Worm (Caenorhabditis elegans) whole organism, young adult: Measurements from ENCODE around the gene gur-5.

Source experiments
- B0261.1 ChIP-seq: sonication (generic microtip); optimal IDR thresholded peaks from 2 replicates; lab custom pipeline; 2016; ENCODE audit warnings: mild to moderate bottlenecking, missing genetic modification characterization, moderate library complexity, missing compliant biosample characterization
- C17E4.6 ChIP-seq: fragments of 200-800 bp; sonication (Bioruptor generic); IDR thresholded peaks from 2 replicates; pipeline ENCODE4 v1.3.6; 2022; ENCODE audit warnings: missing genetic modification reagents, missing genetic modification characterization, missing compliant biosample characterization
- D2030.7 ChIP-seq: fragments of 200-800 bp; sonication (Bioruptor generic); IDR thresholded peaks from 2 replicates; pipeline ENCODE4 v1.3.6; 2022; ENCODE audit warnings: missing genetic modification reagents, missing genetic modification characterization, missing compliant biosample characterization
- F10E7.11 ChIP-seq: sonication (generic microtip); optimal IDR thresholded peaks from 2 replicates; lab custom pipeline; 2017; ENCODE audit warnings: mild to moderate bottlenecking, missing genetic modification characterization, moderate library complexity, missing compliant biosample characterization
- F23B12.7 ChIP-seq: sonication (generic microtip); optimal IDR thresholded peaks from 2 replicates; lab custom pipeline; 2017; ENCODE audit warnings: missing genetic modification characterization, mild to moderate bottlenecking, missing compliant biosample characterization, antibody characterized with exemption, moderate library complexity; ENCODE audit not compliant: insufficient read depth
- F52B5.7 ChIP-seq: sonication (generic microtip); optimal IDR thresholded peaks from 2 replicates; lab custom pipeline; 2016; ENCODE audit warnings: mild to moderate bottlenecking, missing genetic modification characterization, missing compliant biosample characterization
- K11D2.4 ChIP-seq: fragments of 200-800 bp; sonication (Bioruptor generic); IDR thresholded peaks from 2 replicates; pipeline ENCODE4 v1.3.6; 2022; ENCODE audit warnings: missing genetic modification reagents, missing genetic modification characterization, missing compliant biosample characterization
- T07F8.4 ChIP-seq: sonication (generic microtip); optimal IDR thresholded peaks from 2 replicates; lab custom pipeline; 2016; ENCODE audit warnings: mild to moderate bottlenecking, missing genetic modification characterization, moderate library complexity, missing compliant biosample characterization
- Y53G8AR.9 ChIP-seq: fragments of 200-800 bp; sonication (Bioruptor generic); conservative IDR thresholded peaks from 2 replicates; pipeline ENCODE4 v1.3.6; 2022; ENCODE audit warnings: missing genetic modification reagents, missing genetic modification characterization, missing compliant biosample characterization
- Y56A3A.18 ChIP-seq: fragments of 200-800 bp; sonication (Bioruptor generic); IDR thresholded peaks from 2 replicates; pipeline ENCODE4 v1.3.6; 2022; ENCODE audit warnings: missing genetic modification reagents, missing genetic modification characterization, missing compliant biosample characterization
- Y95B8A.8 ChIP-seq: fragments of 200-800 bp; sonication (Bioruptor generic); IDR thresholded peaks from 2 replicates; pipeline ENCODE4 v1.3.6; 2022; ENCODE audit warnings: missing genetic modification reagents, missing genetic modification characterization, missing compliant biosample characterization
- attf-6 ChIP-seq: fragments of 200-800 bp; sonication (Bioruptor generic); IDR thresholded peaks from 2 replicates; pipeline ENCODE4 v1.3.6; 2022; ENCODE audit warnings: missing genetic modification reagents, missing genetic modification characterization, missing compliant biosample characterization
- cebp-1 ChIP-seq, 2 experiments: fragments of 200-800 bp in 1 of 2; sonication (Bioruptor generic) in 1 of 2; sonication (generic microtip) in 1 of 2; IDR thresholded peaks in 1 of 2; optimal IDR thresholded peaks in 1 of 2; 2 replicates each; pipeline versions ENCODE4 v1.3.6 to Lab custom; 2017 to 2022; ENCODE audit warnings: missing compliant biosample characterization in 2 of 2, missing genetic modification characterization in 2 of 2, mild to moderate bottlenecking in 1 of 2, missing genetic modification reagents in 1 of 2, moderate library complexity in 1 of 2
- ceh-100 ChIP-seq: fragments of 200-800 bp; sonication (Bioruptor generic); IDR thresholded peaks from 2 replicates; pipeline ENCODE4 v1.3.6; 2022; ENCODE audit warnings: missing genetic modification reagents, missing genetic modification characterization, missing compliant biosample characterization
- ceh-27 ChIP-seq: fragments of 200-800 bp; sonication (Bioruptor generic); optimal IDR thresholded peaks from 2 replicates; lab custom pipeline; 2018; ENCODE audit warnings: mild to moderate bottlenecking, missing genetic modification characterization, moderate library complexity, missing compliant biosample characterization
- ceh-91 ChIP-seq: fragments of 200-800 bp; sonication (Bioruptor generic); IDR thresholded peaks from 2 replicates; pipeline ENCODE4 v1.3.6; 2022; ENCODE audit warnings: missing genetic modification reagents, missing genetic modification characterization, missing compliant biosample characterization
- dox-1 ChIP-seq: fragments of 200-800 bp; sonication (Bioruptor generic); IDR thresholded peaks from 2 replicates; pipeline ENCODE4 v1.3.6; 2022; ENCODE audit warnings: missing genetic modification reagents, missing genetic modification characterization, missing compliant biosample characterization
- dpl-1 ChIP-seq: fragments of 150-350 bp; optimal IDR thresholded peaks from 2 replicates; lab custom pipeline; 2014; ENCODE audit warnings: missing biosample characterization, missing genetic modification reagents, missing genetic modification characterization
- efl-1 ChIP-seq: fragments of 150-350 bp; optimal IDR thresholded peaks from 2 replicates; lab custom pipeline; 2014; ENCODE audit warnings: missing biosample characterization, missing genetic modification reagents, missing genetic modification characterization
- egl-44 ChIP-seq: fragments of 200-800 bp; sonication (Bioruptor generic); IDR thresholded peaks from 2 replicates; pipeline ENCODE4 v1.3.6; 2022; ENCODE audit warnings: missing genetic modification reagents, missing genetic modification characterization, missing compliant biosample characterization
- ekl-4 ChIP-seq: fragments of 200-800 bp; sonication (Bioruptor generic); IDR thresholded peaks from 2 replicates; pipeline ENCODE4 v1.3.6; 2022; ENCODE audit warnings: missing genetic modification reagents, missing genetic modification characterization, missing compliant biosample characterization
- lag-1 ChIP-seq: fragments of 200-800 bp; sonication (Bioruptor generic); IDR thresholded peaks from 2 replicates; pipeline ENCODE4 v1.3.6; 2022; ENCODE audit warnings: missing genetic modification reagents, missing genetic modification characterization, missing compliant biosample characterization
- let-526 ChIP-seq: fragments of 200-800 bp; sonication (Bioruptor generic); IDR thresholded peaks from 2 replicates; pipeline ENCODE4 v1.3.6; 2022; ENCODE audit warnings: missing genetic modification reagents, missing genetic modification characterization, missing compliant biosample characterization
- let-607 ChIP-seq, 2 experiments: fragments of 200-800 bp in 1 of 2; sonication (Bioruptor generic) in 1 of 2; sonication (generic microtip) in 1 of 2; optimal IDR thresholded peaks; 2 replicates each; lab custom pipeline; 2016 to 2018; ENCODE audit warnings: mild to moderate bottlenecking in 2 of 2, missing compliant biosample characterization in 2 of 2, missing genetic modification characterization in 2 of 2, moderate library complexity in 2 of 2, missing genotype in 1 of 2
- lin-26 ChIP-seq: fragments of 200-800 bp; sonication (Bioruptor generic); IDR thresholded peaks from 2 replicates; pipeline ENCODE4 v1.3.6; 2022; ENCODE audit warnings: missing genetic modification reagents, missing genetic modification characterization, missing compliant biosample characterization
- lin-35 ChIP-seq, 3 experiments: fragments of 150-350 bp in 2 of 3; sonication (generic microtip) in 1 of 3; optimal IDR thresholded peaks; 2 replicates each; lab custom pipeline; 2014 to 2018; ENCODE audit warnings: missing biosample characterization in 3 of 3, missing genetic modification characterization in 3 of 3, missing genetic modification reagents in 3 of 3
- lir-1 ChIP-seq: fragments of 200-800 bp; sonication (Bioruptor generic); conservative IDR thresholded peaks from 2 replicates; pipeline ENCODE4 v1.3.6; 2022; ENCODE audit warnings: missing genetic modification reagents, missing genetic modification characterization, missing compliant biosample characterization
- madf-10 ChIP-seq: sonication (generic microtip); optimal IDR thresholded peaks from 2 replicates; lab custom pipeline; 2016; ENCODE audit warnings: mild to moderate bottlenecking, missing genetic modification characterization, missing compliant biosample characterization
- madf-6 ChIP-seq: fragments of 200-800 bp; sonication (Bioruptor generic); IDR thresholded peaks from 2 replicates; pipeline ENCODE4 v1.3.6; 2022; ENCODE audit warnings: missing genetic modification reagents, missing genetic modification characterization, missing compliant biosample characterization
- mel-28 ChIP-seq: sonication (generic microtip); optimal IDR thresholded peaks from 2 replicates; lab custom pipeline; 2016; ENCODE audit warnings: borderline replicate concordance, mild to moderate bottlenecking, missing genetic modification characterization, missing compliant biosample characterization
- nfya-2 ChIP-seq: fragments of 200-800 bp; sonication (Bioruptor generic); IDR thresholded peaks from 2 replicates; pipeline ENCODE4 v1.3.6; 2022; ENCODE audit warnings: missing genetic modification reagents, missing genetic modification characterization, missing compliant biosample characterization
- nhr-120 ChIP-seq: fragments of 200-800 bp; sonication (Bioruptor generic); IDR thresholded peaks from 2 replicates; pipeline ENCODE4 v1.3.6; 2022; ENCODE audit warnings: missing genetic modification characterization, missing compliant biosample characterization
- nhr-27 ChIP-seq: fragments of 200-800 bp; sonication (Bioruptor generic); optimal IDR thresholded peaks from 2 replicates; lab custom pipeline; 2018; ENCODE audit warnings: mild to moderate bottlenecking, missing genetic modification characterization, moderate library complexity, missing compliant biosample characterization
- rec-8 ChIP-seq, 2 experiments: sonication (generic microtip); optimal IDR thresholded peaks; 2 replicates each; lab custom pipeline; 2016; ENCODE audit warnings: mild to moderate bottlenecking in 2 of 2, missing genetic modification characterization in 2 of 2, missing genetic modification reagents in 2 of 2, missing genotype in 2 of 2, missing biosample characterization in 1 of 2, missing compliant biosample characterization in 1 of 2, moderate library complexity in 1 of 2
- repo-1 ChIP-seq: sonication (generic microtip); optimal IDR thresholded peaks from 2 replicates; lab custom pipeline; 2017; ENCODE audit warnings: mild to moderate bottlenecking, missing genetic modification characterization, missing compliant biosample characterization
- sea-2 ChIP-seq: fragments of 200-800 bp; sonication (Bioruptor generic); IDR thresholded peaks from 2 replicates; pipeline ENCODE4 v1.3.6; 2022; ENCODE audit warnings: missing genetic modification characterization, missing compliant biosample characterization
- snpc-1.1 ChIP-seq: sonication (generic microtip); optimal IDR thresholded peaks from 2 replicates; lab custom pipeline; 2017; ENCODE audit warnings: missing genetic modification characterization, mild to moderate bottlenecking, missing compliant biosample characterization, antibody characterized with exemption, moderate library complexity, missing genotype, missing genetic modification reagents; ENCODE audit not compliant: insufficient read depth
- snpc-4 ChIP-seq, 5 experiments: fragments of 150-350 bp in 1 of 5; sonication (generic microtip) in 4 of 5; optimal IDR thresholded peaks; 2 replicates each; lab custom pipeline; 2014 to 2018; ENCODE audit warnings: missing genetic modification characterization in 5 of 5, missing biosample characterization in 3 of 5, antibody characterized with exemption in 2 of 5, mild to moderate bottlenecking in 2 of 5, missing compliant biosample characterization in 2 of 5, missing genotype in 2 of 5, moderate library complexity in 2 of 5, missing genetic modification reagents in 1 of 5
- somi-1 ChIP-seq: fragments of 200-800 bp; sonication (Bioruptor generic); optimal IDR thresholded peaks from 2 replicates; lab custom pipeline; 2018; ENCODE audit warnings: mild to moderate bottlenecking, missing genetic modification characterization, missing compliant biosample characterization
- zfh-2 ChIP-seq: fragments of 200-800 bp; sonication (Bioruptor generic); conservative IDR thresholded peaks from 2 replicates; pipeline ENCODE4 v1.3.6; 2022; ENCODE audit warnings: missing genetic modification reagents, missing genetic modification characterization, missing compliant biosample characterization
- ztf-28 ChIP-seq: fragments of 200-800 bp; sonication (Bioruptor generic); IDR thresholded peaks from 2 replicates; pipeline ENCODE4 v1.3.6; 2022; ENCODE audit warnings: missing genetic modification reagents, missing genetic modification characterization, missing compliant biosample characterization
- ztf-3 ChIP-seq: fragments of 200-800 bp; sonication (Bioruptor generic); optimal IDR thresholded peaks from 2 replicates; lab custom pipeline; 2018; ENCODE audit warnings: mild to moderate bottlenecking, missing genetic modification characterization, missing compliant biosample characterization

The gur-5 gene

ce11 chrII:5292226-5292752 is 7.2 kb downstream of the gur-5 start, which contains the start of gene ZK622.4 (continued):
- TF ChIP-seq cebp-1 (GFP tag; IDR thresholded peaks at IDR 0.05; lab: Robert Waterston, UW) (no peak), cebp-1 (tag; optimal IDR thresholded peaks at IDR 0.05; lab: Kevin White, UChicago) (peak; percentile 70), ceh-91 (GFP tag; lab: Robert Waterston, UW) (no peak), lag-1 (GFP tag; lab: Robert Waterston, UW) (no peak), efl-1 (GFP tag; lab: Kevin White, UChicago) (no peak), F52B5.7 (tag; lab: Kevin White, UChicago) (peak; percentile 58), zfh-2 (GFP tag; lab: Robert Waterston, UW) (no peak), let-607 (tag; optimal IDR thresholded peaks at IDR 0.05; lab: Kevin White, UChicago) (peak; percentile 29 to 32), mel-28 (no peak), madf-6 (GFP tag; lab: Robert Waterston, UW) (no peak; the same call in none of the 2 replicates), T07F8.4 (tag; lab: Kevin White, UChicago) (peak; percentile 67), Y53G8AR.9 (no peak), dpl-1 (no peak), lin-26 (GFP tag; lab: Robert Waterston, UW) (peak; percentile 92), nhr-120 (GFP tag; lab: Robert Waterston, UW) (no peak), madf-10 (tag; lab: Kevin White, UChicago) (peak; percentile 61), ceh-100 (GFP tag; lab: Robert Waterston, UW) (peak; percentile 39; the same call in 1 of the 2 replicates), somi-1 (peak; percentile 48), C17E4.6 (GFP tag; lab: Robert Waterston, UW) (no peak), lir-1 (GFP tag; lab: Robert Waterston, UW) (0 out of 2 replicates have a peak, but pooled peaks have one; percentile 8), ztf-28 (0 out of 2 replicates have a peak, but pooled peaks have one; percentile 63), ztf-3 (GFP tag; lab: Kevin White, UChicago) (no peak), egl-44 (0 out of 2 replicates have a peak, but pooled peaks have one; percentile 66), K11D2.4 (GFP tag; lab: Robert Waterston, UW) (no peak), repo-1 (tag; lab: Kevin White, UChicago) (peak; percentile 41)
- TF ChIP-seq, all 124 proteins: peak for 65

- TF ChIP-seq ztf-28: 0 out of 2 replicates have a peak, but pooled peaks have one; percentile 54
- TF ChIP-seq sea-2 (GFP tag; lab: Robert Waterston, UW): no peak
- TF ChIP-seq rec-8 (tag; optimal IDR thresholded peaks at IDR 0.05; lab: Kevin White, UChicago): peak; percentile 40 to 58
- peak; percentile 70; the same call in 1 of the 2 replicates for TF ChIP-seq Y56A3A.18
- TF ChIP-seq madf-10 (tag; lab: Kevin White, UChicago): peak; percentile 61
- TF ChIP-seq lin-35 (GFP tag; optimal IDR thresholded peaks at IDR 0.05; lab: Kevin White, UChicago): no peak
- peak; percentile 72 for TF ChIP-seq Y95B8A.8 (GFP tag; lab: Robert Waterston, UW)
- TF ChIP-seq snpc-1.1: no peak
- TF ChIP-seq egl-44: 0 out of 2 replicates have a peak, but pooled peaks have one; percentile 56
- TF ChIP-seq madf-6 (GFP tag; lab: Robert Waterston, UW): no peak; the same call in 1 of the 2 replicates
- TF ChIP-seq let-526 (GFP tag; lab: Robert Waterston, UW): peak; percentile 71
- peak; percentile 55 for TF ChIP-seq dox-1
- TF ChIP-seq F10E7.11: no peak
- TF ChIP-seq F23B12.7 (tag; lab: Kevin White, UChicago): peak; percentile 48
- TF ChIP-seq ceh-27 (GFP tag; lab: Kevin White, UChicago): peak; percentile 55
- no peak for TF ChIP-seq nfya-2
- TF ChIP-seq B0261.1 (tag; lab: Kevin White, UChicago): peak; percentile 87
- TF ChIP-seq ekl-4 (GFP tag; lab: Robert Waterston, UW): peak; percentile 76; the same call in 1 of the 2 replicates
- peak; percentile 29 for TF ChIP-seq snpc-4 (GFP tag; optimal IDR thresholded peaks at IDR 0.05; lab: Kevin White, UChicago)
- peak in 2 of 4 experiments; percentile 21 to 35 for TF ChIP-seq snpc-4 (tag; optimal IDR thresholded peaks at IDR 0.05; lab: Kevin White, UChicago)
- 0 out of 2 replicates have a peak, but pooled peaks have one; percentile 51 for TF ChIP-seq attf-6 (GFP tag; lab: Robert Waterston, UW)
- no peak for TF ChIP-seq mel-28
- TF ChIP-seq nhr-27 (tag; lab: Kevin White, UChicago): no peak
- peak; percentile 63 for TF ChIP-seq D2030.7 (GFP tag; lab: Robert Waterston, UW)
These were observed 8.2 kb downstream of the gur-5 start, which contains the start of gene ZK622.1 for ce11 chrII:5293287-5293850. TSS of gene ZK622.1 (plus strand) at chrII:5293800.
